Worm (Caenorhabditis elegans) whole organism, L1 larva: Measurements from ENCODE around the gene hil-6.

ENCODE experiments used
- C16A3.4 ChIP-seq: fragments of 150-350 bp; optimal IDR thresholded peaks from 2 replicates; lab custom pipeline; 2014; ENCODE audit warnings: missing biosample characterization, missing genetic modification characterization
- C34B4.2 ChIP-seq: sonication (generic microtip); optimal IDR thresholded peaks from 2 replicates; lab custom pipeline; 2017; ENCODE audit warnings: mild to moderate bottlenecking, missing genetic modification characterization, missing compliant biosample characterization
- F16B12.6 ChIP-seq: fragments of 150-350 bp; optimal IDR thresholded peaks from 2 replicates; lab custom pipeline; 2014; ENCODE audit warnings: missing biosample characterization, missing genetic modification characterization
- aha-1 ChIP-seq: fragments of 150-350 bp; optimal IDR thresholded peaks from 2 replicates; lab custom pipeline; 2014; ENCODE audit warnings: missing biosample characterization, missing genetic modification characterization
- ceh-63 ChIP-seq: fragments of 200-800 bp; sonication (Bioruptor generic); optimal IDR thresholded peaks from 2 replicates; lab custom pipeline; 2018; ENCODE audit warnings: mild to moderate bottlenecking, missing genetic modification characterization, missing compliant biosample characterization
- ceh-82 ChIP-seq, 3 experiments: fragments of 150-350 bp in 1 of 3; sonication (generic microtip) in 2 of 3; optimal IDR thresholded peaks; 2 replicates each; lab custom pipeline; 2014 to 2017; ENCODE audit warnings: missing biosample characterization in 3 of 3, missing genetic modification characterization in 3 of 3
- ces-1 ChIP-seq: fragments of 150-350 bp; optimal IDR thresholded peaks from 2 replicates; lab custom pipeline; 2014; ENCODE audit warnings: missing biosample characterization, missing genetic modification reagents, missing genetic modification characterization
- efl-3 ChIP-seq: fragments of 200-800 bp; sonication (Bioruptor generic); optimal IDR thresholded peaks from 2 replicates; lab custom pipeline; 2018; ENCODE audit warnings: mild to moderate bottlenecking, missing genetic modification characterization, missing compliant biosample characterization
- egl-27 ChIP-seq, 2 experiments: fragments of 150-350 bp in 1 of 2; sonication (generic microtip); optimal IDR thresholded peaks; 3 replicates each; lab custom pipeline; 2017 to 2018; ENCODE audit warnings: missing biosample characterization in 2 of 2, missing genetic modification characterization in 2 of 2, missing genetic modification reagents in 2 of 2
- elt-3 ChIP-seq, 6 experiments: fragments of 150-350 bp in 1 of 6; sonication (generic microtip); optimal IDR thresholded peaks; 2 replicates each; lab custom pipeline; 2017 to 2018; ENCODE audit warnings: missing biosample characterization in 6 of 6, missing genetic modification characterization in 6 of 6, inconsistent platforms in 1 of 6
- ets-5 ChIP-seq: fragments of 200-800 bp; sonication (Bioruptor generic); IDR thresholded peaks from 2 replicates; pipeline ENCODE4 v1.3.6; 2022; ENCODE audit warnings: missing genetic modification characterization, missing compliant biosample characterization
- fkh-10 ChIP-seq: sonication (generic microtip); optimal IDR thresholded peaks from 2 replicates; lab custom pipeline; 2017; ENCODE audit warnings: missing biosample characterization, missing genetic modification reagents, missing genetic modification characterization
- fkh-4 ChIP-seq: sonication (generic microtip); optimal IDR thresholded peaks from 2 replicates; lab custom pipeline; 2016; ENCODE audit warnings: missing compliant biosample characterization, missing genetic modification characterization, borderline replicate concordance
- fkh-8 ChIP-seq: sonication (generic microtip); optimal IDR thresholded peaks from 2 replicates; lab custom pipeline; 2016; ENCODE audit warnings: mild to moderate bottlenecking, missing genetic modification characterization, missing compliant biosample characterization
- grh-1 ChIP-seq: fragments of 200-800 bp; sonication (Bioruptor generic); IDR thresholded peaks from 2 replicates; pipeline ENCODE4 v1.3.6; 2022; ENCODE audit warnings: missing genetic modification reagents, missing genetic modification characterization, missing compliant biosample characterization
- hlh-17 ChIP-seq: fragments of 200-800 bp; sonication (Bioruptor generic); optimal IDR thresholded peaks from 2 replicates; lab custom pipeline; 2018; ENCODE audit warnings: missing genetic modification characterization, mild to moderate bottlenecking, missing compliant biosample characterization, moderate library complexity, borderline replicate concordance
- hlh-4 ChIP-seq: sonication (generic microtip); optimal IDR thresholded peaks from 2 replicates; lab custom pipeline; 2016; ENCODE audit warnings: mild to moderate bottlenecking, missing genetic modification characterization, missing compliant biosample characterization
- irx-1 ChIP-seq: sonication (generic microtip); optimal IDR thresholded peaks from 2 replicates; lab custom pipeline; 2016; ENCODE audit warnings: missing genetic modification characterization, missing compliant biosample characterization
- isw-1 ChIP-seq: fragments of 200-800 bp; sonication (Bioruptor generic); IDR thresholded peaks from 2 replicates; pipeline ENCODE4 v1.3.6; 2022; ENCODE audit warnings: missing genetic modification characterization, missing compliant biosample characterization
- jun-1 ChIP-seq: fragments of 150-350 bp; optimal IDR thresholded peaks from 2 replicates; lab custom pipeline; 2014; ENCODE audit warnings: missing biosample characterization, missing genetic modification reagents, missing genetic modification characterization
- lin-14 ChIP-seq: fragments of 200-800 bp; sonication (Bioruptor generic); optimal IDR thresholded peaks from 2 replicates; lab custom pipeline; 2018; ENCODE audit warnings: mild to moderate bottlenecking, missing genetic modification characterization, moderate library complexity, missing compliant biosample characterization
- lin-15B ChIP-seq: fragments of 150-350 bp; sonication (generic microtip); optimal IDR thresholded peaks from 3 replicates; lab custom pipeline; 2014; ENCODE audit warnings: missing biosample characterization, missing genetic modification characterization
- lir-3 ChIP-seq: sonication (generic microtip); optimal IDR thresholded peaks from 2 replicates; lab custom pipeline; 2016; ENCODE audit warnings: mild to moderate bottlenecking, missing genetic modification characterization, moderate library complexity, missing compliant biosample characterization; ENCODE audit not compliant: poor library complexity
- mab-9 ChIP-seq: fragments of 200-800 bp; sonication (Bioruptor generic); IDR thresholded peaks from 2 replicates; pipeline ENCODE4 v1.3.6; 2022; ENCODE audit warnings: missing genetic modification reagents, missing genetic modification characterization, missing compliant biosample characterization
- nhr-12 ChIP-seq: sonication (generic microtip); optimal IDR thresholded peaks from 2 replicates; lab custom pipeline; 2017; ENCODE audit warnings: missing biosample characterization, missing genetic modification characterization
- nhr-19 ChIP-seq: fragments of 200-800 bp; sonication (Bioruptor generic); conservative IDR thresholded peaks from 2 replicates; pipeline ENCODE4 v1.3.6; 2022; ENCODE audit warnings: missing genetic modification characterization, missing compliant biosample characterization
- nhr-237 ChIP-seq: fragments of 150-350 bp; optimal IDR thresholded peaks from 2 replicates; lab custom pipeline; 2014; ENCODE audit warnings: missing biosample characterization, missing genetic modification characterization
- nhr-47 ChIP-seq: sonication (generic microtip); optimal IDR thresholded peaks from 2 replicates; lab custom pipeline; 2016; ENCODE audit warnings: mild to moderate bottlenecking, missing genetic modification characterization, moderate library complexity, missing compliant biosample characterization
- nhr-71 ChIP-seq: sonication (generic microtip); optimal IDR thresholded peaks from 2 replicates; lab custom pipeline; 2016; ENCODE audit warnings: mild to moderate bottlenecking, missing genetic modification characterization, moderate library complexity, missing compliant biosample characterization
- nhr-77 ChIP-seq: fragments of 150-350 bp; optimal IDR thresholded peaks from 2 replicates; lab custom pipeline; 2014; ENCODE audit warnings: missing biosample characterization, missing genetic modification characterization
- nhr-84 ChIP-seq: sonication (generic microtip); optimal IDR thresholded peaks from 2 replicates; lab custom pipeline; 2017; ENCODE audit warnings: missing biosample characterization, missing genetic modification characterization
- pag-3 ChIP-seq: sonication (generic microtip); optimal IDR thresholded peaks from 2 replicates; lab custom pipeline; 2017; ENCODE audit warnings: missing genetic modification characterization, mild to moderate bottlenecking, missing compliant biosample characterization, antibody characterized with exemption, borderline replicate concordance; ENCODE audit not compliant: insufficient read depth
- pax-3 ChIP-seq: fragments of 200-800 bp; sonication (Bioruptor generic); optimal IDR thresholded peaks from 2 replicates; lab custom pipeline; 2018; ENCODE audit warnings: mild to moderate bottlenecking, missing genetic modification characterization, moderate library complexity, missing compliant biosample characterization
- pqm-1 ChIP-seq: sonication (generic microtip); optimal IDR thresholded peaks from 3 replicates; lab custom pipeline; 2017; ENCODE audit warnings: missing biosample characterization, missing genetic modification characterization
- rnt-1 ChIP-seq: sonication (generic microtip); optimal IDR thresholded peaks from 2 replicates; lab custom pipeline; 2016; ENCODE audit warnings: mild to moderate bottlenecking, missing genetic modification characterization, moderate library complexity, missing compliant biosample characterization
- skn-1 ChIP-seq: fragments of 150-350 bp; optimal IDR thresholded peaks from 2 replicates; lab custom pipeline; 2014; ENCODE audit warnings: missing biosample characterization, missing genetic modification characterization
- snu-23 ChIP-seq: sonication (generic microtip); optimal IDR thresholded peaks from 2 replicates; lab custom pipeline; 2016; ENCODE audit warnings: missing genetic modification characterization, missing compliant biosample characterization
- sup-37 ChIP-seq: fragments of 200-800 bp; sonication (Bioruptor generic); optimal IDR thresholded peaks from 2 replicates; lab custom pipeline; 2018; ENCODE audit warnings: mild to moderate bottlenecking, missing genetic modification characterization, missing compliant biosample characterization
- swsn-7 ChIP-seq: sonication (generic microtip); optimal IDR thresholded peaks from 2 replicates; lab custom pipeline; 2016; ENCODE audit warnings: missing genetic modification characterization, missing compliant biosample characterization
- tbx-2 ChIP-seq: sonication (generic microtip); optimal IDR thresholded peaks from 2 replicates; lab custom pipeline; 2016; ENCODE audit warnings: missing genetic modification characterization, missing compliant biosample characterization
- unc-130 ChIP-seq: fragments of 150-350 bp; optimal IDR thresholded peaks from 2 replicates; lab custom pipeline; 2017; ENCODE audit warnings: missing biosample characterization, missing genetic modification characterization, inconsistent platforms
- unc-30 ChIP-seq: sonication (generic microtip); optimal IDR thresholded peaks from 2 replicates; lab custom pipeline; 2017; ENCODE audit warnings: missing biosample characterization, missing genetic modification characterization
- unc-62 ChIP-seq: fragments of 150-350 bp; optimal IDR thresholded peaks from 2 replicates; lab custom pipeline; 2014; ENCODE audit warnings: missing biosample characterization, missing genetic modification reagents, missing genetic modification characterization
- unc-86 ChIP-seq: sonication (generic microtip); optimal IDR thresholded peaks from 2 replicates; lab custom pipeline; 2016; ENCODE audit warnings: missing genetic modification characterization, missing compliant biosample characterization
- unc-98 ChIP-seq: fragments of 200-800 bp; sonication (Bioruptor generic); IDR thresholded peaks from 2 replicates; pipeline ENCODE4 v1.3.6; 2022; ENCODE audit warnings: missing genetic modification characterization, missing compliant biosample characterization
- vab-15 ChIP-seq: sonication (generic microtip); optimal IDR thresholded peaks from 2 replicates; lab custom pipeline; 2017; ENCODE audit warnings: missing genotype, mild to moderate bottlenecking, missing genetic modification characterization, missing compliant biosample characterization
- zag-1 ChIP-seq: fragments of 150-350 bp; optimal IDR thresholded peaks from 2 replicates; lab custom pipeline; 2014; ENCODE audit warnings: missing biosample characterization, missing genetic modification characterization
- ztf-4 ChIP-seq: fragments of 150-350 bp; optimal IDR thresholded peaks from 2 replicates; lab custom pipeline; 2014; ENCODE audit warnings: missing biosample characterization, missing genetic modification characterization

hil-6 gene

ce11 chrV:2013824-2014223 is 17.5 kb downstream of the hil-6 start, which contains the start of gene F59A7.11:
Gene F59A7.11, minus strand, starts transcription at chrV:2013924.
- no peak for TF ChIP-seq C34B4.2 (tag; lab: Kevin White, UChicago)
- TF ChIP-seq vab-15: no peak
- no peak for TF ChIP-seq egl-27 (tag; optimal IDR thresholded peaks at IDR 0.05; lab: Kevin White, UChicago)
- TF ChIP-seq nhr-19 (GFP tag; lab: Robert Waterston, UW): no peak
- no peak for TF ChIP-seq aha-1 (tag; lab: Kevin White, UChicago)
- no peak for TF ChIP-seq lin-15B (tag; lab: Kevin White, UChicago)
- TF ChIP-seq nhr-237 (tag; lab: Kevin White, UChicago): no peak
- no peak for TF ChIP-seq elt-3 (tag; optimal IDR thresholded peaks at IDR 0.05; lab: Kevin White, UChicago)
- no peak for TF ChIP-seq fkh-8 (tag; lab: Kevin White, UChicago)
- TF ChIP-seq nhr-71: no peak
- no peak for TF ChIP-seq unc-98 (GFP tag; lab: Robert Waterston, UW)
- no peak for TF ChIP-seq C16A3.4 (tag; lab: Kevin White, UChicago)
- no peak for TF ChIP-seq ceh-82 (tag; optimal IDR thresholded peaks at IDR 0.05; lab: Kevin White, UChicago)
- no peak for TF ChIP-seq mab-9
- no peak for TF ChIP-seq unc-30 (tag; lab: Kevin White, UChicago)
- no peak for TF ChIP-seq grh-1 (GFP tag; lab: Robert Waterston, UW)
- no peak for TF ChIP-seq hlh-17 (GFP tag; lab: Kevin White, UChicago)
- TF ChIP-seq unc-86 (tag; lab: Kevin White, UChicago): no peak
- no peak for TF ChIP-seq swsn-7

- TF ChIP-seq fkh-10 (no peak), lir-3 (tag; lab: Kevin White, UChicago) (no peak), nhr-84 (no peak), hlh-4 (no peak), zag-1 (tag; lab: Kevin White, UChicago) (no peak), ces-1 (GFP tag; lab: Kevin White, UChicago) (no peak), unc-86 (tag; lab: Kevin White, UChicago) (no peak), mab-9 (no peak), unc-62 (GFP tag; lab: Kevin White, UChicago) (no peak), snu-23 (GFP tag; lab: Kevin White, UChicago) (no peak), fkh-4 (tag; lab: Kevin White, UChicago) (no peak), ets-5 (GFP tag; lab: Robert Waterston, UW) (no peak), irx-1 (tag; lab: Kevin White, UChicago) (no peak), ceh-63 (no peak), nhr-47 (tag; lab: Kevin White, UChicago) (no peak), rnt-1 (tag; lab: Kevin White, UChicago) (no peak), efl-3 (GFP tag; lab: Kevin White, UChicago) (no peak)
Observed at ce11 chrV:2011777-2012176, 19.6 kb downstream of the hil-6 start, which contains the start of gene F59A7.7. Gene F59A7.7, plus strand, starts transcription at chrV:2012077.

ce11 chrV:2008412-2008811 is 22.9 kb downstream of the hil-6 start:
- TF ChIP-seq mab-9: no peak
- no peak for TF ChIP-seq lin-14
- no peak for TF ChIP-seq skn-1 (tag; lab: Kevin White, UChicago)
- no peak for TF ChIP-seq unc-130 (tag; lab: Kevin White, UChicago)
- no peak for TF ChIP-seq ets-5 (GFP tag; lab: Robert Waterston, UW)
- no peak for TF ChIP-seq isw-1 (GFP tag; lab: Robert Waterston, UW)
- peak; percentile 34 for TF ChIP-seq tbx-2 (tag; lab: Kevin White, UChicago)
- TF ChIP-seq C34B4.2 (tag; lab: Kevin White, UChicago): no peak
- no peak for TF ChIP-seq efl-3 (GFP tag; lab: Kevin White, UChicago)
- peak; percentile 33 for TF ChIP-seq nhr-77
- no peak for TF ChIP-seq pqm-1 (tag; lab: Kevin White, UChicago)
- peak; percentile 53 for TF ChIP-seq lin-15B (tag; lab: Kevin White, UChicago)
- TF ChIP-seq pax-3 (tag; lab: Kevin White, UChicago): no peak
- TF ChIP-seq egl-27 (tag; optimal IDR thresholded peaks at IDR 0.05; lab: Kevin White, UChicago): no peak
- TF ChIP-seq swsn-7: peak; percentile 20
- no peak for TF ChIP-seq sup-37
- no peak for TF ChIP-seq jun-1 (tag; lab: Kevin White, UChicago)
- TF ChIP-seq elt-3 (tag; optimal IDR thresholded peaks at IDR 0.05; lab: Kevin White, UChicago): peak in 1 of 6 experiments; percentile 16
- TF ChIP-seq ztf-4 (tag; lab: Kevin White, UChicago): no peak
- TF ChIP-seq unc-98 (GFP tag; lab: Robert Waterston, UW): no peak
- TF ChIP-seq pag-3: no peak
- TF ChIP-seq F16B12.6 (tag; lab: Kevin White, UChicago): peak; percentile 76
- no peak for TF ChIP-seq unc-62 (GFP tag; lab: Kevin White, UChicago)
- TF ChIP-seq rnt-1 (tag; lab: Kevin White, UChicago): peak; percentile 77
- peak in 2 of 3 experiments; percentile 8 to 10 for TF ChIP-seq ceh-82 (tag; optimal IDR thresholded peaks at IDR 0.05; lab: Kevin White, UChicago)
- TF ChIP-seq nhr-12 (tag; lab: Kevin White, UChicago): no peak
- peak; percentile 54 for TF ChIP-seq snu-23 (GFP tag; lab: Kevin White, UChicago)
